Worm (Caenorhabditis elegans) whole organism, L3 larva: ENCODE results near the gene mthf-1.

Experiments
- R02D3.7 ChIP-seq: fragments of 150-350 bp; optimal IDR thresholded peaks from 2 replicates; lab custom pipeline; 2014; ENCODE audit warnings: missing biosample characterization, missing genetic modification characterization
- ama-1 ChIP-seq: fragments of 150-350 bp; optimal IDR thresholded peaks from 2 replicates; lab custom pipeline; 2018
- ceh-16 ChIP-seq: sonication (generic microtip); optimal IDR thresholded peaks from 2 replicates; lab custom pipeline; 2017; ENCODE audit warnings: missing biosample characterization, missing genetic modification characterization
- ceh-28 ChIP-seq: fragments of 150-350 bp; optimal IDR thresholded peaks from 2 replicates; lab custom pipeline; 2014; ENCODE audit warnings: missing biosample characterization, missing genetic modification reagents, missing genetic modification characterization
- ceh-82 ChIP-seq: fragments of 150-350 bp; optimal IDR thresholded peaks from 2 replicates; lab custom pipeline; 2014; ENCODE audit warnings: missing biosample characterization, missing genetic modification characterization
- ceh-9 ChIP-seq: sonication (generic microtip); optimal IDR thresholded peaks from 2 replicates; lab custom pipeline; 2018; ENCODE audit warnings: missing biosample characterization, missing genetic modification characterization
- daf-12 ChIP-seq: fragments of 150-350 bp; optimal IDR thresholded peaks from 2 replicates; lab custom pipeline; 2014; ENCODE audit warnings: missing biosample characterization, missing genetic modification reagents, missing genetic modification characterization
- egl-5 ChIP-seq: fragments of 150-350 bp; optimal IDR thresholded peaks from 2 replicates; lab custom pipeline; 2017; ENCODE audit warnings: missing biosample characterization, missing genetic modification reagents, missing genetic modification characterization, inconsistent platforms
- elt-1 ChIP-seq: fragments of 150-350 bp; optimal IDR thresholded peaks from 2 replicates; lab custom pipeline; 2014; ENCODE audit warnings: missing biosample characterization, missing genetic modification characterization
- elt-2 ChIP-seq: sonication (generic microtip); optimal IDR thresholded peaks from 2 replicates; lab custom pipeline; 2016; ENCODE audit warnings: missing genetic modification reagents, mild to moderate bottlenecking, missing genetic modification characterization, missing compliant biosample characterization
- elt-3 ChIP-seq, 3 experiments: fragments of 150-350 bp in 1 of 3; sonication (generic microtip) in 2 of 3; optimal IDR thresholded peaks; 2 replicates in 2 of 3; 4 replicates in 1 of 3; lab custom pipeline; 2014 to 2017; ENCODE audit warnings: missing biosample characterization in 3 of 3, missing genetic modification characterization in 3 of 3
- fkh-10 ChIP-seq: sonication (generic microtip); optimal IDR thresholded peaks from 2 replicates; lab custom pipeline; 2017; ENCODE audit warnings: missing biosample characterization, missing genetic modification reagents, missing genetic modification characterization
- fkh-2 ChIP-seq: fragments of 150-350 bp; optimal IDR thresholded peaks from 2 replicates; lab custom pipeline; 2014; ENCODE audit warnings: missing biosample characterization, missing genetic modification reagents, missing genetic modification characterization
- fos-1 ChIP-seq: fragments of 150-350 bp; optimal IDR thresholded peaks from 2 replicates; lab custom pipeline; 2014; ENCODE audit warnings: missing biosample characterization, missing genetic modification characterization
- hmg-11 ChIP-seq: sonication (generic microtip); optimal IDR thresholded peaks from 2 replicates; lab custom pipeline; 2016; ENCODE audit warnings: missing genetic modification characterization, missing compliant biosample characterization
- jun-1 ChIP-seq: fragments of 150-350 bp; optimal IDR thresholded peaks from 2 replicates; lab custom pipeline; 2014; ENCODE audit warnings: missing biosample characterization, missing genetic modification reagents, missing genetic modification characterization
- lin-15B ChIP-seq: fragments of 150-350 bp; optimal IDR thresholded peaks from 2 replicates; lab custom pipeline; 2014; ENCODE audit warnings: missing biosample characterization, missing genetic modification characterization
- lsy-12 ChIP-seq: sonication (generic microtip); optimal IDR thresholded peaks from 2 replicates; lab custom pipeline; 2016; ENCODE audit warnings: mild to moderate bottlenecking, missing genetic modification characterization, missing compliant biosample characterization
- mdl-1 ChIP-seq: fragments of 150-350 bp; optimal IDR thresholded peaks from 2 replicates; lab custom pipeline; 2014; ENCODE audit warnings: missing biosample characterization, missing genetic modification characterization
- nfya-1 ChIP-seq: sonication (generic microtip); optimal IDR thresholded peaks from 2 replicates; lab custom pipeline; 2017; ENCODE audit warnings: missing genetic modification characterization, mild to moderate bottlenecking, missing compliant biosample characterization, antibody characterized with exemption, moderate library complexity; ENCODE audit not compliant: insufficient read depth
- nhr-12 ChIP-seq: fragments of 150-350 bp; optimal IDR thresholded peaks from 2 replicates; lab custom pipeline; 2014; ENCODE audit warnings: missing biosample characterization, missing genetic modification characterization
- nhr-23 ChIP-seq: fragments of 150-350 bp; optimal IDR thresholded peaks from 2 replicates; lab custom pipeline; 2014; ENCODE audit warnings: missing biosample characterization, missing genetic modification reagents, missing genetic modification characterization
- nhr-237 ChIP-seq: fragments of 150-350 bp; optimal IDR thresholded peaks from 2 replicates; lab custom pipeline; 2014; ENCODE audit warnings: missing biosample characterization, missing genetic modification characterization
- nhr-25 ChIP-seq: sonication (generic microtip); optimal IDR thresholded peaks from 2 replicates; lab custom pipeline; 2017; ENCODE audit warnings: missing biosample characterization, missing genetic modification characterization
- nhr-28 ChIP-seq: fragments of 150-350 bp; optimal IDR thresholded peaks from 2 replicates; lab custom pipeline; 2014; ENCODE audit warnings: missing biosample characterization, missing genetic modification characterization
- nhr-43 ChIP-seq: sonication (generic microtip); optimal IDR thresholded peaks from 2 replicates; lab custom pipeline; 2016; ENCODE audit warnings: mild to moderate bottlenecking, missing genetic modification characterization, missing compliant biosample characterization; ENCODE audit not compliant: poor library complexity, severe bottlenecking
- nhr-67 ChIP-seq: fragments of 150-350 bp; optimal IDR thresholded peaks from 2 replicates; lab custom pipeline; 2014; ENCODE audit warnings: missing biosample characterization, missing genetic modification characterization
- pha-4 ChIP-seq: fragments of 150-350 bp; optimal IDR thresholded peaks from 2 replicates; lab custom pipeline; 2014; ENCODE audit warnings: missing biosample characterization, missing genetic modification reagents, missing genetic modification characterization
- tbx-2 ChIP-seq: sonication (generic microtip); optimal IDR thresholded peaks from 2 replicates; lab custom pipeline; 2016; ENCODE audit warnings: mild to moderate bottlenecking, missing genetic modification characterization, missing compliant biosample characterization
- unc-39 ChIP-seq: sonication (generic microtip); optimal IDR thresholded peaks from 4 replicates; lab custom pipeline; 2017; ENCODE audit warnings: missing biosample characterization, missing genetic modification characterization
- ztf-11 ChIP-seq: fragments of 150-350 bp; optimal IDR thresholded peaks from 2 replicates; lab custom pipeline; 2014; ENCODE audit warnings: missing biosample characterization, missing genetic modification characterization

Gene mthf-1

DNA sequence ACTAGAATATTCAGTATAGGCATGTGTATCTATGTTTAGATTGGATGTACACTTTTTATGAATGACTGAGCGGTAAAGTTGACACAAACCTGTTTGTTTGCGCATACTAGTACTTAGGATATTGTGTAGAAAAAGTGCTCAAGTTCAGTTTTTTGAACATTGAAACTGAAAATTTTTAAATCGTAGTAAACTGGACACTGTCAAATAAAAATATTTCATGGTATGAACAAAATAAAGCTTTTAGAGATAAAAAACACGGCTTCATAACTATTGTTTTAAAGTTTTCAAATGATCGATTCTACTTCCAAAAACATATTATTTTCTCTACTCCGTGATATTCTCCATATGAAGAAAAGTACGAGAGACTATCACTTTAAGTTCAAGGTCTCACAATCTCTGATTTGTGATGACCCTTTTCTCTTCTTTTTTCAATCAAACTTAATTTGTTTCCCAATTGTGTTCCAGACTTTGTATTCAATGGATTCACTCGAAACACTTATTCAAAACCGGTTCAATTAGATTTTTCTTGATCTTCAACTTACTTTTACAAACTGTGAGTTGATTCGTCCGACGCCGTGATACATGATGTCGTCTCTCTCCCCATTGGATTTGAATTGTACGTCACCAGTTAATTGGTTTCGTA, 13.9 kb upstream of the mthf-1 start:
- TF ChIP-seq nhr-237 (tag; lab: Kevin White, UChicago), result no peak
- TF ChIP-seq R02D3.7 (tag; lab: Kevin White, UChicago), result peak; percentile 18
- peak; percentile 10 for TF ChIP-seq nhr-43 (tag; lab: Kevin White, UChicago)
- TF ChIP-seq fos-1 (tag; lab: Kevin White, UChicago), result no peak
- TF ChIP-seq nhr-28, result no peak
- TF ChIP-seq ceh-28, result peak; percentile 20
- peak; percentile 41 for TF ChIP-seq pha-4 (tag; lab: Kevin White, UChicago)
- TF ChIP-seq nhr-23 (tag; lab: Kevin White, UChicago), result peak; percentile 67
- TF ChIP-seq ceh-82 (tag; lab: Kevin White, UChicago), result peak; percentile 6

DNA sequence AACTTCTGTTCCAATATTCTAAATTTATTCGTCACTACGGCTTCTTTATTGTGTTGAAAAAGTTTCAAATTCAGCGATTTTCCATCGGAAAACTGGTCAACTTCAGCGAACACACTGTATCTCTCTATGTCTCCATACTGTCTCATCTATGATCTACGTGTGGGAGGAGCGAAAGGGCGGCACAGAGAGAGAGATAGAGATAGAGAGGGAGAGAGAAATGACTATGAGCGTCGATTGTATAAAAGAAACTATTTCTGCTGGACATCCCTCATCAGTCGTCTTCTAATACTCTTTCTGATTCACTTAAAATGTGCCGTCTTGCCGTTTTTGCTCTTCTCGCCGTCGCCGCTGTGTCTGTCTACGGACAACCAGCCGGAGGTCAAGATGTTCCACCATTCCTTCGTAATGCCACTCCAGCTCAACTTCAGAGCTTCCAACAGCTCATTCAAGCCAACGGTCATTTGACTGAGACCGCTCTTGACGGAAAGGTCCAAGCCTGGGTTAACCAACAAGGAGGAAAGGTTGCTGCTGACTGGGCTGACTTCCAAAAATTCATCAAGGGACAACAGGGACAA, 12.8 kb upstream of the mthf-1 start, which contains the start of gene srlf-1:
srlf-1 (plus strand) TSS at position 268 of the 575 bp plus-strand sequence.
- peak in 1 of 3 experiments; percentile 50 for TF ChIP-seq elt-3 (tag; optimal IDR thresholded peaks at IDR 0.05; lab: Kevin White, UChicago)
- TF ChIP-seq nhr-43 (tag; lab: Kevin White, UChicago), result no peak
- peak; percentile 60 for TF ChIP-seq nhr-23 (tag; lab: Kevin White, UChicago)
- TF ChIP-seq tbx-2, result no peak
- TF ChIP-seq unc-39 (tag; lab: Kevin White, UChicago), result no peak
- TF ChIP-seq nhr-25 (tag; lab: Kevin White, UChicago), result peak; percentile 74
- peak; percentile 79 for TF ChIP-seq ama-1 (lab: Kevin White, UChicago)
- TF ChIP-seq ceh-82 (tag; lab: Kevin White, UChicago), result no peak

- TF ChIP-seq nhr-43 (tag; lab: Kevin White, UChicago) (no peak), nhr-25 (tag; lab: Kevin White, UChicago) (peak; percentile 60), elt-1 (tag; lab: Kevin White, UChicago) (peak; percentile 59), nhr-23 (tag; lab: Kevin White, UChicago) (peak; percentile 58), ceh-28 (peak; percentile 17)
These were observed 12.0 kb upstream of the mthf-1 start for ce11 chrII:7789605-7790004.

DNA sequence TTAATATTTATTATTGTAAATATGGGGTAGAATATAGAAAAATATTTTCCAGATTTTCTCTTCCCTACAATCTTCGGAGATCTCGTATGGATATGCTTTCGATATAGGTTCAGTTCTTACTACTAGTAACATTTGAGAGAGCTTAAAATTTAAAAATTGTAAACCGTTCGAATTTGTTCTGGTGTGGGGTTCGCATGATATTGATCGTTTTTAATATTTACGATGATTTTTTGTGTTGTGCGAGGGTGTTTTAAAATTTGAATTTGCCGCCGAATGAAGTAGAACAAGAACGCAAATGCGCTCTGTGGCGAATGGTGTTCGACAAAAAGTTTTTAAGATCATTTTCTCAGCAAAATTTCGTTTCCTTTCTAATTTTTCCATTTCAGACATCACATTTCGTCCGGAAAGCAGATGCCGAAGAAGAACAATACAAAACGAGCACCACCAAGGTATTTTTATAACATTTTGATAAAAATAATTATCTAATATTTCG, 5.9 kb upstream of the mthf-1 start, which contains the start of gene skr-17:
skr-17 (plus strand) TSS at position 51 of the 493 bp plus-strand sequence.
- TF ChIP-seq ceh-9 (tag; lab: Kevin White, UChicago) (no peak), ceh-16 (tag; lab: Kevin White, UChicago) (no peak), elt-3 (tag; optimal IDR thresholded peaks at IDR 0.05; lab: Kevin White, UChicago) (no peak), lsy-12 (tag; lab: Kevin White, UChicago) (no peak), jun-1 (tag; lab: Kevin White, UChicago) (no peak)
- TF ChIP-seq, all 47 proteins: peak for 0

ce11 chrII:7781102-7781616, 3.5 kb upstream of the mthf-1 start, which contains the start of the genes snpc-1.1 and spdl-1:
snpc-1.1 (minus strand) TSS chrII:7781301.
spdl-1 (plus strand) TSS chrII:7781566.
- peak; percentile 57 for TF ChIP-seq lin-15B (tag; lab: Kevin White, UChicago)
- no peak for TF ChIP-seq elt-2 (tag; lab: Kevin White, UChicago)
- TF ChIP-seq nfya-1 (tag; lab: Kevin White, UChicago), result peak; percentile 48
- peak; percentile 14 for TF ChIP-seq hmg-11 (tag; lab: Kevin White, UChicago)
- TF ChIP-seq pha-4 (tag; lab: Kevin White, UChicago), result peak; percentile 51
- no peak for TF ChIP-seq jun-1 (tag; lab: Kevin White, UChicago)

- TF ChIP-seq egl-5 (tag; lab: Kevin White, UChicago), result no peak
- TF ChIP-seq fkh-2 (tag; lab: Kevin White, UChicago), result no peak
- TF ChIP-seq nhr-25 (tag; lab: Kevin White, UChicago), result no peak
- TF ChIP-seq jun-1 (tag; lab: Kevin White, UChicago), result no peak
- no peak for TF ChIP-seq fos-1 (tag; lab: Kevin White, UChicago)
- TF ChIP-seq ztf-11, result no peak
- TF ChIP-seq unc-39 (tag; lab: Kevin White, UChicago), result no peak
- no peak for TF ChIP-seq hmg-11 (tag; lab: Kevin White, UChicago)
- no peak for TF ChIP-seq nhr-12
- TF ChIP-seq nhr-43 (tag; lab: Kevin White, UChicago), result no peak
- no peak for TF ChIP-seq nhr-67 (tag; lab: Kevin White, UChicago)
- no peak for TF ChIP-seq ceh-28
- TF ChIP-seq daf-12 (tag; lab: Kevin White, UChicago), result no peak
- no peak for TF ChIP-seq R02D3.7 (tag; lab: Kevin White, UChicago)
- TF ChIP-seq mdl-1 (tag; lab: Kevin White, UChicago), result no peak
- TF ChIP-seq ceh-82 (tag; lab: Kevin White, UChicago), result no peak
- TF ChIP-seq fkh-10, result no peak
- TF ChIP-seq elt-3 (tag; optimal IDR thresholded peaks at IDR 0.05; lab: Kevin White, UChicago), result no peak
- TF ChIP-seq nfya-1 (tag; lab: Kevin White, UChicago), result no peak
- TF ChIP-seq, all 47 proteins: peak for 0
These were observed 650 bp upstream of the mthf-1 start for ce11 chrII:7778273-7778672.
